Worm (Caenorhabditis elegans) whole organism, L4 larva: ENCODE measurements around the gene gcy-29.

Experiments
- D1046.2 ChIP-seq: fragments of 200-800 bp; sonication (Bioruptor generic); IDR thresholded peaks from 2 replicates; pipeline ENCODE4 v1.3.6; 2022; ENCODE audit warnings: missing genetic modification characterization, missing compliant biosample characterization
- Y75B8A.6 ChIP-seq: fragments of 200-800 bp; sonication (Bioruptor generic); IDR thresholded peaks from 2 replicates; pipeline ENCODE4 v1.3.6; 2022; ENCODE audit warnings: missing genetic modification reagents, missing genetic modification characterization, missing compliant biosample characterization
- ZK546.5 ChIP-seq, 2 experiments: sonication (generic microtip); optimal IDR thresholded peaks; 2 replicates each; lab custom pipeline; 2017; ENCODE audit warnings: missing biosample characterization in 2 of 2, missing genetic modification characterization in 2 of 2
- aha-1 ChIP-seq: fragments of 150-350 bp; peaks from one replicate; lab custom pipeline; 2014; ENCODE audit warnings: missing biosample characterization, missing genetic modification characterization
- ama-1 ChIP-seq: fragments of 150-350 bp; optimal IDR thresholded peaks from 2 replicates; lab custom pipeline; 2014; ENCODE audit warnings: inconsistent platforms, mixed read lengths
- ceh-28 ChIP-seq: fragments of 150-350 bp; optimal IDR thresholded peaks from 2 replicates; lab custom pipeline; 2014; ENCODE audit warnings: missing biosample characterization, missing genetic modification reagents, missing genetic modification characterization
- ceh-44 ChIP-seq: fragments of 200-800 bp; sonication (Bioruptor generic); IDR thresholded peaks from 2 replicates; pipeline ENCODE4 v1.3.6; 2022; ENCODE audit warnings: missing genetic modification reagents, missing genetic modification characterization, missing compliant biosample characterization
- ceh-82 ChIP-seq: sonication (generic microtip); optimal IDR thresholded peaks from 2 replicates; lab custom pipeline; 2017; ENCODE audit warnings: missing biosample characterization, missing genetic modification characterization
- daf-16 ChIP-seq, 3 experiments: sonication (generic microtip); optimal IDR thresholded peaks; 2 replicates each; lab custom pipeline; 2016 to 2017; ENCODE audit warnings: missing genetic modification characterization in 3 of 3, missing genetic modification reagents in 3 of 3, mild to moderate bottlenecking in 2 of 3, missing compliant biosample characterization in 2 of 3, missing biosample characterization in 1 of 3, moderate library complexity in 1 of 3
- daf-8 ChIP-seq: fragments of 200-800 bp; sonication (Bioruptor generic); IDR thresholded peaks from 2 replicates; pipeline ENCODE4 v1.3.6; 2022; ENCODE audit warnings: missing genetic modification characterization, missing compliant biosample characterization
- dmd-6 ChIP-seq: fragments of 200-800 bp; sonication (Bioruptor generic); IDR thresholded peaks from 2 replicates; pipeline ENCODE4 v1.3.6; 2022; ENCODE audit warnings: missing genetic modification reagents, missing genetic modification characterization, missing compliant biosample characterization
- dmd-9 ChIP-seq: fragments of 200-800 bp; sonication (Bioruptor generic); IDR thresholded peaks from 2 replicates; pipeline ENCODE4 v1.3.6; 2022; ENCODE audit warnings: missing genetic modification reagents, missing genetic modification characterization, missing compliant biosample characterization
- duxl-1 ChIP-seq: sonication (generic microtip); optimal IDR thresholded peaks from 2 replicates; lab custom pipeline; 2016; ENCODE audit warnings: mild to moderate bottlenecking, missing genetic modification characterization, moderate library complexity, missing compliant biosample characterization; ENCODE audit not compliant: poor library complexity
- dve-1 ChIP-seq: sonication (generic microtip); optimal IDR thresholded peaks from 2 replicates; lab custom pipeline; 2017; ENCODE audit warnings: antibody characterized with exemption, mild to moderate bottlenecking, missing genetic modification characterization, missing compliant biosample characterization; ENCODE audit not compliant: insufficient read depth
- hif-1 ChIP-seq, 2 experiments: sonication (generic microtip); optimal IDR thresholded peaks; 2 replicates each; lab custom pipeline; 2016 to 2017; ENCODE audit warnings: missing compliant biosample characterization in 2 of 2, missing genetic modification characterization in 2 of 2, missing genetic modification reagents in 2 of 2, missing genotype in 2 of 2, mild to moderate bottlenecking in 1 of 2
- hlh-11 ChIP-seq: fragments of 200-800 bp; sonication (Bioruptor generic); optimal IDR thresholded peaks from 2 replicates; lab custom pipeline; 2018; ENCODE audit warnings: mild to moderate bottlenecking, missing genetic modification characterization, missing compliant biosample characterization
- hlh-30 ChIP-seq: sonication (generic microtip); optimal IDR thresholded peaks from 2 replicates; lab custom pipeline; 2017; ENCODE audit warnings: antibody characterized with exemption, mild to moderate bottlenecking, missing genetic modification characterization, missing compliant biosample characterization; ENCODE audit not compliant: insufficient read depth
- lir-3 ChIP-seq: sonication (generic microtip); optimal IDR thresholded peaks from 2 replicates; lab custom pipeline; 2016; ENCODE audit warnings: mild to moderate bottlenecking, missing genetic modification characterization, missing compliant biosample characterization
- lsy-2 ChIP-seq, 2 experiments: fragments of 150-350 bp in 1 of 2; sonication (generic microtip) in 1 of 2; optimal IDR thresholded peaks; 2 replicates each; lab custom pipeline; 2014 to 2017; ENCODE audit warnings: missing biosample characterization in 2 of 2, missing genetic modification characterization in 2 of 2
- madf-5 ChIP-seq, 2 experiments: fragments of 200-800 bp; sonication (Bioruptor generic); IDR thresholded peaks; 2 replicates each; pipeline ENCODE4 v1.3.6; 2022; ENCODE audit warnings: missing compliant biosample characterization in 2 of 2, missing genetic modification characterization in 2 of 2
- mdl-1 ChIP-seq, 2 experiments: fragments of 150-350 bp in 1 of 2; sonication (generic microtip) in 1 of 2; optimal IDR thresholded peaks; 2 replicates each; lab custom pipeline; 2014 to 2017; ENCODE audit warnings: missing biosample characterization in 2 of 2, missing genetic modification characterization in 2 of 2
- mep-1 ChIP-seq: fragments of 150-350 bp; sonication (generic microtip); optimal IDR thresholded peaks from 3 replicates; lab custom pipeline; 2014; ENCODE audit warnings: missing biosample characterization, missing genetic modification characterization
- mes-2 ChIP-seq: sonication (generic microtip); optimal IDR thresholded peaks from 2 replicates; lab custom pipeline; 2016; ENCODE audit warnings: missing genotype, mild to moderate bottlenecking, missing genetic modification characterization, missing compliant biosample characterization; ENCODE audit not compliant: poor library complexity, severe bottlenecking
- mxl-3 ChIP-seq: fragments of 200-800 bp; sonication (Bioruptor generic); optimal IDR thresholded peaks from 2 replicates; lab custom pipeline; 2018; ENCODE audit warnings: mild to moderate bottlenecking, missing genetic modification characterization, missing compliant biosample characterization
- nhr-28 ChIP-seq: fragments of 150-350 bp; optimal IDR thresholded peaks from 2 replicates; lab custom pipeline; 2014; ENCODE audit warnings: missing biosample characterization, missing genetic modification characterization
- nhr-48 ChIP-seq: sonication (generic microtip); optimal IDR thresholded peaks from 2 replicates; lab custom pipeline; 2016; ENCODE audit warnings: mild to moderate bottlenecking, missing genetic modification characterization, missing compliant biosample characterization
- nhr-6 ChIP-seq: fragments of 150-350 bp; optimal IDR thresholded peaks from 2 replicates; lab custom pipeline; 2014; ENCODE audit warnings: missing biosample characterization, missing genetic modification characterization
- nhr-77 ChIP-seq: fragments of 150-350 bp; optimal IDR thresholded peaks from 2 replicates; lab custom pipeline; 2014; ENCODE audit warnings: missing biosample characterization, missing genetic modification characterization
- pqm-1 ChIP-seq: sonication (generic microtip); optimal IDR thresholded peaks from 2 replicates; lab custom pipeline; 2017; ENCODE audit warnings: missing biosample characterization, missing genetic modification characterization
- set-16 ChIP-seq: fragments of 200-800 bp; sonication (Bioruptor generic); IDR thresholded peaks from 2 replicates; pipeline ENCODE4 v1.3.6; 2022; ENCODE audit warnings: missing genetic modification reagents, missing genetic modification characterization, missing compliant biosample characterization
- skn-1 ChIP-seq: fragments of 150-350 bp; optimal IDR thresholded peaks from 2 replicates; lab custom pipeline; 2014; ENCODE audit warnings: missing biosample characterization, missing genetic modification characterization
- snpc-4 ChIP-seq: fragments of 150-350 bp; optimal IDR thresholded peaks from 2 replicates; lab custom pipeline; 2014; ENCODE audit warnings: missing biosample characterization, missing genetic modification characterization
- spr-1 ChIP-seq: sonication (generic microtip); optimal IDR thresholded peaks from 2 replicates; lab custom pipeline; 2016; ENCODE audit warnings: mild to moderate bottlenecking, missing genetic modification characterization, missing compliant biosample characterization
- spr-3 ChIP-seq: fragments of 200-800 bp; sonication (Bioruptor generic); optimal IDR thresholded peaks from 2 replicates; lab custom pipeline; 2018; ENCODE audit warnings: mild to moderate bottlenecking, missing genetic modification characterization, missing compliant biosample characterization
- tag-97 ChIP-seq: fragments of 200-800 bp; sonication (Bioruptor generic); IDR thresholded peaks from 2 replicates; pipeline ENCODE4 v1.3.6; 2022; ENCODE audit warnings: missing genetic modification characterization, missing compliant biosample characterization
- tra-1 ChIP-seq: fragments of 200-800 bp; sonication (Bioruptor generic); IDR thresholded peaks from 2 replicates; pipeline ENCODE4 v1.3.6; 2022; ENCODE audit warnings: missing genetic modification reagents, missing genetic modification characterization, missing compliant biosample characterization
- zag-1 ChIP-seq: fragments of 150-350 bp; optimal IDR thresholded peaks from 2 replicates; lab custom pipeline; 2014; ENCODE audit warnings: missing biosample characterization, missing genetic modification characterization
- ztf-11 ChIP-seq: fragments of 150-350 bp; optimal IDR thresholded peaks from 2 replicates; lab custom pipeline; 2014; ENCODE audit warnings: missing biosample characterization, missing genetic modification characterization

gcy-29 gene

DNA sequence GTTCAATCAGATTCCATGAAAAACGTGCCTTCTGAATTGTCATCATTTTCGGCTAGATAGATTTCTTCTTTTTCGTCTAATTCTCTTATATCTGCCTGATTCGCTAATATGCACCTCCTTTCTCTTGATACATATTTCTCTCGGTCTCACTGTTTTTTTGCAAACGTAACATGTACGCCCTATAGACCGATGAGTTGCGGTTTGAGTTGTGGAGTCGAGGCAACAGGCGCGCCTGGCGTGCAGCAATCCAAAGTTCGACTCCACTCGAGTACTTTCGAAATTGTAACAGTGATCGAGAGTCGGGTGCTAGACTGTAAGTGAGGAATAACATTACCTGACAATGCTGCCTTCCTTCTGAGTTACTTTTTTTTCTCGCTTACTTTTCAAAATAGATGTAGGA lies 51.8 kb downstream of the gcy-29 start (continued):
- peak; percentile 24; the same call in 1 of the 2 replicates for TF ChIP-seq set-16 (GFP tag; lab: Robert Waterston, UW)
- TF ChIP-seq ZK546.5 (tag; optimal IDR thresholded peaks at IDR 0.05; lab: Kevin White, UChicago): no peak
- peak; percentile 78 to 88; a peak in 2 of 4 replicates for TF ChIP-seq madf-5 (GFP tag; IDR thresholded peaks at IDR 0.05; lab: Robert Waterston, UW)
- peak; percentile 66 for TF ChIP-seq snpc-4
- peak; percentile 86 for TF ChIP-seq duxl-1 (tag; lab: Kevin White, UChicago)
- TF ChIP-seq ztf-11 (tag; lab: Kevin White, UChicago): no peak
- TF ChIP-seq D1046.2 (GFP tag; lab: Robert Waterston, UW): peak; percentile 87
- TF ChIP-seq tag-97: no peak
- peak; percentile 83 for TF ChIP-seq mep-1 (tag; lab: Kevin White, UChicago)
- 0 out of 2 replicates have a peak, but pooled peaks have one; percentile 58 for TF ChIP-seq daf-8 (GFP tag; lab: Robert Waterston, UW)
- TF ChIP-seq ceh-28: no peak
- TF ChIP-seq lsy-2 (tag; optimal IDR thresholded peaks at IDR 0.05; lab: Kevin White, UChicago): peak; percentile 39 to 84
- peak; percentile 92 for TF ChIP-seq mes-2 (tag; lab: Kevin White, UChicago)
- peak; percentile 83 for TF ChIP-seq spr-3 (GFP tag; lab: Kevin White, UChicago)
- peak in 1 of 2 experiments; percentile 48 for TF ChIP-seq mdl-1 (tag; optimal IDR thresholded peaks at IDR 0.05; lab: Kevin White, UChicago)
- peak; percentile 44; the same call in 1 of the 2 replicates for TF ChIP-seq Y75B8A.6 (GFP tag; lab: Robert Waterston, UW)
- TF ChIP-seq pqm-1 (tag; lab: Kevin White, UChicago): peak; percentile 32
- TF ChIP-seq dmd-9: peak; percentile 76

ce11 chrII:14495341-14495740 lies 53.2 kb downstream of the gcy-29 start:
- TF ChIP-seq skn-1 (no peak), dmd-6 (GFP tag; lab: Robert Waterston, UW) (peak; percentile 30), daf-16 (GFP tag; optimal IDR thresholded peaks at IDR 0.05; lab: Kevin White, UChicago) (no peak), daf-16 (tag; optimal IDR thresholded peaks at IDR 0.05; lab: Kevin White, UChicago) (peak; percentile 0), hlh-30 (tag; lab: Kevin White, UChicago) (peak; percentile 56), ama-1 (peak; percentile 4), hif-1 (tag; optimal IDR thresholded peaks at IDR 0.05; lab: Kevin White, UChicago) (peak; percentile 90 to 97), lsy-2 (tag; optimal IDR thresholded peaks at IDR 0.05; lab: Kevin White, UChicago) (peak in 1 of 2 experiments; percentile 13), mdl-1 (tag; optimal IDR thresholded peaks at IDR 0.05; lab: Kevin White, UChicago) (peak in 1 of 2 experiments; percentile 48), mep-1 (tag; lab: Kevin White, UChicago) (peak; percentile 38), ceh-44 (GFP tag; lab: Robert Waterston, UW) (no peak), nhr-6 (tag; lab: Kevin White, UChicago) (peak; percentile 36), dve-1 (peak; percentile 73), hlh-11 (tag; lab: Kevin White, UChicago) (peak; percentile 43), aha-1 (tag; lab: Kevin White, UChicago) (peak; percentile 96), ceh-82 (tag; lab: Kevin White, UChicago) (no peak), spr-1 (tag; lab: Kevin White, UChicago) (no peak), tra-1 (GFP tag; lab: Robert Waterston, UW) (no peak), nhr-48 (tag; lab: Kevin White, UChicago) (peak; percentile 20), nhr-28 (peak; percentile 64), mxl-3 (peak; percentile 40), lir-3 (tag; lab: Kevin White, UChicago) (no peak)

- TF ChIP-seq nhr-48 (tag; lab: Kevin White, UChicago) (no peak), nhr-77 (peak; percentile 32), zag-1 (tag; lab: Kevin White, UChicago) (no peak), dve-1 (peak; percentile 64), hlh-11 (tag; lab: Kevin White, UChicago) (peak; percentile 17), daf-16 (GFP tag; optimal IDR thresholded peaks at IDR 0.05; lab: Kevin White, UChicago) (no peak), daf-16 (tag; optimal IDR thresholded peaks at IDR 0.05; lab: Kevin White, UChicago) (peak; percentile 63), nhr-28 (peak; percentile 61), hif-1 (tag; optimal IDR thresholded peaks at IDR 0.05; lab: Kevin White, UChicago) (peak in 1 of 2 experiments; percentile 82)
Measured at ce11 chrII:14494464-14494863, 54.1 kb downstream of the gcy-29 start.
